Fruit fly (Drosophila melanogaster) whole organism, embryonic: ENCODE results near the gene Vm26Ab.

Experiments
- B-H2 ChIP-seq: fragments of 200-800 bp; sonication (Bioruptor generic); optimal IDR thresholded peaks from 2 replicates; lab custom pipeline; 2018; ENCODE audit warnings: missing biosample characterization, mild to moderate bottlenecking, missing genetic modification characterization
- Blimp-1 ChIP-seq: fragments of 200-800 bp; sonication (Bioruptor generic); optimal IDR thresholded peaks from 3 replicates; lab custom pipeline; 2018; ENCODE audit warnings: missing biosample characterization, missing genetic modification characterization, mild to moderate bottlenecking, moderate library complexity, missing genetic modification reagents
- CG10209 ChIP-seq: fragments of 200-800 bp; sonication (Bioruptor generic); optimal IDR thresholded peaks from 3 replicates; lab custom pipeline; 2017; ENCODE audit warnings: missing biosample characterization, mild to moderate bottlenecking, missing genetic modification characterization, missing genetic modification reagents
- CG10431 ChIP-seq: fragments of 200-800 bp; sonication (Bioruptor generic); optimal IDR thresholded peaks from 3 replicates; lab custom pipeline; 2018; ENCODE audit warnings: missing biosample characterization, mild to moderate bottlenecking, missing genetic modification characterization
- CG10462 ChIP-seq: fragments of 200-800 bp; sonication (Bioruptor generic); optimal IDR thresholded peaks from 2 replicates; lab custom pipeline; 2016; ENCODE audit warnings: missing biosample characterization, missing genetic modification characterization
- CG10543 ChIP-seq: fragments of 200-800 bp; sonication (Bioruptor generic); optimal IDR thresholded peaks from 3 replicates; lab custom pipeline; 2017; ENCODE audit warnings: missing biosample characterization, mild to moderate bottlenecking, missing genetic modification characterization, moderate library complexity
- CG12104 ChIP-seq: fragments of 200-800 bp; sonication (Bioruptor generic); optimal IDR thresholded peaks from 3 replicates; lab custom pipeline; 2016; ENCODE audit warnings: missing biosample characterization, missing genetic modification characterization
- CG12236 ChIP-seq: fragments of 200-800 bp; sonication (Bioruptor generic); optimal IDR thresholded peaks from 2 replicates; lab custom pipeline; 2016; ENCODE audit warnings: missing biosample characterization, missing genetic modification characterization
- CG12942 ChIP-seq: fragments of 200-800 bp; sonication (Bioruptor generic); optimal IDR thresholded peaks from 3 replicates; lab custom pipeline; 2016; ENCODE audit warnings: missing biosample characterization, missing genetic modification characterization
- CG14014 ChIP-seq: fragments of 200-800 bp; sonication (Bioruptor generic); IDR thresholded peaks from 2 replicates; pipeline ENCODE4 v1.3.6; 2022; ENCODE audit warnings: missing biosample characterization, missing genetic modification characterization
- CG16813 ChIP-seq: fragments of 200-800 bp; sonication (Bioruptor generic); IDR thresholded peaks from 3 replicates; pipeline ENCODE4 v1.3.6; 2022; ENCODE audit warnings: missing biosample characterization, missing genetic modification characterization; ENCODE audit not compliant: partially characterized antibody
- CG17186 ChIP-seq: fragments of 200-800 bp; sonication (Bioruptor generic); optimal IDR thresholded peaks from 3 replicates; lab custom pipeline; 2017; ENCODE audit warnings: missing biosample characterization, missing genetic modification reagents, missing genetic modification characterization
- CG17829 ChIP-seq: fragments of 200-800 bp; optimal IDR thresholded peaks from 2 replicates; lab custom pipeline; 2019; ENCODE audit warnings: missing biosample characterization, mild to moderate bottlenecking, missing genetic modification characterization, moderate library complexity
- CG2129 ChIP-seq: fragments of 200-800 bp; sonication (Bioruptor generic); IDR thresholded peaks from 2 replicates; pipeline ENCODE4 v1.3.6; 2022; ENCODE audit warnings: missing biosample characterization, missing genetic modification characterization; ENCODE audit not compliant: partially characterized antibody
- CG31224 ChIP-seq: fragments of 200-800 bp; sonication (Bioruptor generic); IDR thresholded peaks from 2 replicates; pipeline ENCODE4 v1.3.6; 2022; ENCODE audit warnings: missing biosample characterization, missing genetic modification characterization
- CG31441 ChIP-seq: fragments of 200-800 bp; sonication (Bioruptor generic); IDR thresholded peaks from 2 replicates; pipeline ENCODE4 v1.3.6; 2022; ENCODE audit warnings: missing biosample characterization, missing genetic modification characterization
- CG32532 ChIP-seq: fragments of 200-800 bp; sonication (Bioruptor generic); IDR thresholded peaks from 2 replicates; pipeline ENCODE4 v1.3.6; 2022; ENCODE audit warnings: missing biosample characterization, missing genetic modification characterization
- CG32767 ChIP-seq: fragments of 200-800 bp; sonication (Bioruptor generic); IDR thresholded peaks from 2 replicates; pipeline ENCODE4 v1.3.6; 2022; ENCODE audit warnings: missing biosample characterization, missing genetic modification characterization
- CG4404 ChIP-seq: fragments of 200-800 bp; sonication (Bioruptor generic); IDR thresholded peaks from 2 replicates; pipeline ENCODE4 v1.3.6; 2022; ENCODE audit warnings: missing biosample characterization, missing genetic modification characterization
- CG4617 ChIP-seq: fragments of 200-800 bp; sonication (Bioruptor generic); optimal IDR thresholded peaks from 3 replicates; lab custom pipeline; 2016; ENCODE audit warnings: missing biosample characterization, missing genetic modification characterization, borderline replicate concordance
- CG6654 ChIP-seq: fragments of 200-800 bp; sonication (Bioruptor generic); optimal IDR thresholded peaks from 2 replicates; lab custom pipeline; 2017; ENCODE audit warnings: missing biosample characterization, mild to moderate bottlenecking, missing genetic modification characterization
- CG6791 ChIP-seq: fragments of 200-800 bp; sonication (Bioruptor generic); IDR thresholded peaks from 3 replicates; pipeline ENCODE4 v1.3.6; 2022; ENCODE audit warnings: missing biosample characterization, missing genetic modification characterization; ENCODE audit not compliant: partially characterized antibody
- CG9437 ChIP-seq: fragments of 200-800 bp; sonication (Bioruptor generic); optimal IDR thresholded peaks from 2 replicates; lab custom pipeline; 2018; ENCODE audit warnings: missing biosample characterization, mild to moderate bottlenecking, missing genetic modification characterization
- CkIIα-i1 ChIP-seq: fragments of 200-800 bp; sonication (Bioruptor generic); IDR thresholded peaks from 2 replicates; pipeline ENCODE4 v1.3.6; 2022; ENCODE audit warnings: missing biosample characterization, missing genetic modification characterization
- Dek ChIP-seq: fragments of 200-800 bp; sonication (Bioruptor generic); optimal IDR thresholded peaks from 3 replicates; lab custom pipeline; 2019; ENCODE audit warnings: missing biosample characterization, mild to moderate bottlenecking, missing genetic modification characterization, moderate library complexity
- Dref ChIP-seq: fragments of 200-800 bp; sonication (Bioruptor generic); IDR thresholded peaks from 2 replicates; pipeline ENCODE4 v1.3.6; 2022; ENCODE audit warnings: missing biosample characterization, missing genetic modification characterization
- Fer2 ChIP-seq: fragments of 200-800 bp; sonication (Bioruptor generic); optimal IDR thresholded peaks from 2 replicates; lab custom pipeline; 2018; ENCODE audit warnings: missing biosample characterization, mild to moderate bottlenecking, missing genetic modification characterization, moderate library complexity
- Hr39 ChIP-seq: fragments of >200 bp; optimal IDR thresholded peaks from 2 replicates; lab custom pipeline; 2017
- Hr51 ChIP-seq, 2 experiments: fragments of 200-800 bp; sonication (Bioruptor generic); optimal IDR thresholded peaks; 2 replicates in 1 of 2; 3 replicates in 1 of 2; lab custom pipeline; 2016 to 2018; ENCODE audit warnings: missing biosample characterization in 2 of 2, missing genetic modification characterization in 2 of 2, mild to moderate bottlenecking in 1 of 2, moderate library complexity in 1 of 2
- NFAT ChIP-seq: fragments of 200-800 bp; sonication (Bioruptor generic); IDR thresholded peaks from 2 replicates; pipeline ENCODE4 v1.3.6; 2022; ENCODE audit warnings: missing biosample characterization, missing genetic modification characterization
- Neu2 ChIP-seq: fragments of 200-800 bp; sonication (Bioruptor generic); optimal IDR thresholded peaks from 3 replicates; lab custom pipeline; 2016; ENCODE audit warnings: missing biosample characterization, missing genetic modification characterization, borderline replicate concordance
- Oaz ChIP-seq: fragments of 200-800 bp; sonication (Bioruptor generic); IDR thresholded peaks from 2 replicates; pipeline ENCODE4 v1.3.6; 2022; ENCODE audit warnings: missing biosample characterization, missing genetic modification characterization
- Vsx1 ChIP-seq: fragments of 200-800 bp; sonication (Bioruptor generic); optimal IDR thresholded peaks from 2 replicates; lab custom pipeline; 2017; ENCODE audit warnings: missing biosample characterization, mild to moderate bottlenecking, missing genetic modification characterization, missing genetic modification reagents
- bcd ChIP-seq: fragments of 200-800 bp; sonication (Bioruptor generic); optimal IDR thresholded peaks from 2 replicates; lab custom pipeline; 2017; ENCODE audit warnings: missing biosample characterization, mild to moderate bottlenecking, missing genetic modification characterization
- croc ChIP-seq: fragments of 200-800 bp; sonication (Bioruptor generic); conservative IDR thresholded peaks from 3 replicates; pipeline ENCODE4 v1.3.6; 2022; ENCODE audit warnings: missing biosample characterization, missing genetic modification characterization
- cwo ChIP-seq: fragments of 200-800 bp; sonication (Bioruptor generic); optimal IDR thresholded peaks from 3 replicates; lab custom pipeline; 2017; ENCODE audit warnings: missing biosample characterization, missing genetic modification characterization, mild to moderate bottlenecking, moderate library complexity, missing genetic modification reagents
- dmrt99B ChIP-seq: fragments of 200-800 bp; sonication (Bioruptor generic); optimal IDR thresholded peaks from 2 replicates; lab custom pipeline; 2018; ENCODE audit warnings: missing biosample characterization, mild to moderate bottlenecking, missing genetic modification characterization, moderate library complexity
- dysf ChIP-seq: fragments of 200-800 bp; sonication (Bioruptor generic); IDR thresholded peaks from 3 replicates; pipeline ENCODE4 v1.3.6; 2022; ENCODE audit warnings: missing biosample characterization, missing genetic modification characterization
- en ChIP-seq: fragments of 200-800 bp; sonication (Bioruptor generic); optimal IDR thresholded peaks from 2 replicates; lab custom pipeline; 2016; ENCODE audit warnings: missing biosample characterization, missing genetic modification characterization
- fd96Cb ChIP-seq: fragments of 200-800 bp; sonication (Bioruptor generic); optimal IDR thresholded peaks from 2 replicates; lab custom pipeline; 2018; ENCODE audit warnings: missing biosample characterization, mild to moderate bottlenecking, missing genetic modification characterization, moderate library complexity
- maf-S ChIP-seq: fragments of 200-800 bp; sonication (Bioruptor generic); optimal IDR thresholded peaks from 2 replicates; lab custom pipeline; 2016; ENCODE audit warnings: missing biosample characterization, missing genetic modification characterization
- onecut ChIP-seq: fragments of 200-800 bp; sonication (Bioruptor generic); IDR thresholded peaks from 2 replicates; pipeline ENCODE4 v1.3.6; 2022; ENCODE audit warnings: missing biosample characterization, missing genetic modification characterization
- rib ChIP-seq: fragments of 200-800 bp; sonication (Bioruptor generic); IDR thresholded peaks from 2 replicates; pipeline ENCODE4 v1.3.6; 2022; ENCODE audit warnings: missing biosample characterization, missing genetic modification characterization
- sim ChIP-seq: fragments of 200-800 bp; sonication (Bioruptor generic); IDR thresholded peaks from 2 replicates; pipeline ENCODE4 v1.3.6; 2022; ENCODE audit warnings: missing biosample characterization, missing genetic modification characterization
- stc ChIP-seq: fragments of 200-800 bp; sonication (Bioruptor generic); IDR thresholded peaks from 2 replicates; pipeline ENCODE4 v1.3.6; 2022; ENCODE audit warnings: missing biosample characterization, missing genetic modification characterization
- tio ChIP-seq: fragments of 200-800 bp; sonication (Bioruptor generic); optimal IDR thresholded peaks from 2 replicates; lab custom pipeline; 2017; ENCODE audit warnings: missing biosample characterization, missing genetic modification characterization, inconsistent platforms
- vnd ChIP-seq: fragments of 200-800 bp; sonication (Bioruptor generic); IDR thresholded peaks from 3 replicates; pipeline ENCODE4 v1.3.6; 2022; ENCODE audit warnings: missing biosample characterization, missing genetic modification characterization; ENCODE audit not compliant: partially characterized antibody
- wdn ChIP-seq: fragments of 200-800 bp; sonication (Bioruptor generic); IDR thresholded peaks from 2 replicates; pipeline ENCODE4 v1.3.6; 2022; ENCODE audit warnings: missing biosample characterization, missing genetic modification characterization

Vm26Ab gene

DNA sequence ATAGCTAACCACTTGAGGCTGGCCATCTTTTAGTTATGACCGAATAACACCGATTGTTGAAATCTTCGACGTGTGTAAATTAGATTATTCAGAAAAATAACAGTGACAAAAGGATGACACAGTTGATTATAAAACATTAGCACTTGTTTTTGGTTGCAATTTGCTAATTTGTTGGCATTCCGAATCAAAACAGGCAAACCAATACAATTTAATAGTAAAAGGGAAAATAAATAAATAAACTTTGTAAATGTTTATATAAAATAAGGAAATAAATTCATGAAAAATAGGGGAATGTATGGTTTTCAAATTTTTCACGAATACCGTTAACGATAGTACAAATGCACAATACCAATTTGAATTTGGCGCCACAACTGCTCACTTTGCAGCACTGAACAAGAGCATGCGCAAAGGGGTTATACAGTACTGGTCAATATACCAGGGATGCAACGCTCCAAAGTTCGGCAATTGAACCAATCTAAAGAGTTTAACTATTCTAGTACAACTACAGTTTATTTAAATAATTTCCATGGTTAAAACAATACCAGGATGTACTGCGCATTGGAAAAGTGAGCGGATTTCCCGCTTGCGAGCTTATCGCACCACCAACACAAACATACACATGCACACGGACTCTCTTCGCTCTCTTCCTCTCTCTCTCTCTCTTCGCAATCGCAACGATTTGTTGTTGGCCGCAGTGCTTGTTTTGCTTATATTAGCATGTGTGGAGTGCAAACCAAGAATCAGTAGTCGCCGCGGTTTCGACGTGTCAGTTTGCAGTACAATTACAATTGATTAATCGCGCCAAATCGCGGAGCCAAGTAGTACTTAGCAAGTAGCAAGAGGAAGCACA lies 13.3 kb upstream of the Vm26Ab start, which contains the start of the genes Sfp26Ad and Gpdh1 (continued):
- peak; percentile 32; the same call in 1 of the 2 replicates for TF ChIP-seq sim
- TF ChIP-seq CG17829 (tag; lab: Kevin White, UChicago): peak; percentile 73
- TF ChIP-seq vnd (GFP tag; lab: Robert Waterston, UW): no peak
- TF ChIP-seq onecut (GFP tag; lab: Robert Waterston, UW): peak; percentile 45
- peak; percentile 41 for TF ChIP-seq Neu2
- TF ChIP-seq Dek (tag; lab: Kevin White, UChicago): peak; percentile 42
- TF ChIP-seq CG10431 (GFP tag; lab: Kevin White, UChicago): no peak
- TF ChIP-seq cwo (GFP tag; lab: Kevin White, UChicago): peak; percentile 68
- peak; percentile 55 for TF ChIP-seq dmrt99B (tag; lab: Kevin White, UChicago)
- TF ChIP-seq maf-S (GFP tag; lab: Kevin White, UChicago): peak; percentile 80
- TF ChIP-seq CG10543: peak; percentile 68
- peak; percentile 46 for TF ChIP-seq stc (GFP tag; lab: Robert Waterston, UW)
- TF ChIP-seq CG16813 (GFP tag; lab: Robert Waterston, UW): 0 out of 3 replicates have a peak, but pooled peaks have one; percentile 36
- 0 out of 3 replicates have a peak, but pooled peaks have one; percentile 17 for TF ChIP-seq croc (GFP tag; lab: Robert Waterston, UW)
- peak; percentile 64 to 88 for TF ChIP-seq Hr51 (GFP tag; optimal IDR thresholded peaks at IDR 0.05; lab: Kevin White, UChicago)
- peak; percentile 71 for TF ChIP-seq CG12942 (GFP tag; lab: Kevin White, UChicago)
- TF ChIP-seq en (GFP tag; lab: Kevin White, UChicago): peak; percentile 67
- peak; percentile 43 for TF ChIP-seq Fer2
- TF ChIP-seq CG12236 (GFP tag; lab: Kevin White, UChicago): peak; percentile 35
- peak; percentile 49 for TF ChIP-seq CG10462 (GFP tag; lab: Kevin White, UChicago)
- TF ChIP-seq tio (GFP tag; lab: Kevin White, UChicago): peak; percentile 48
- TF ChIP-seq CG6654 (GFP tag; lab: Kevin White, UChicago): no peak
- TF ChIP-seq CG9437 (GFP tag; lab: Kevin White, UChicago): peak; percentile 17
- TF ChIP-seq CG4404: peak; percentile 32; the same call in 1 of the 2 replicates
- peak; percentile 74 for TF ChIP-seq CG10209
- peak; percentile 85 for TF ChIP-seq B-H2
- no peak for TF ChIP-seq CkIIα-i1 (GFP tag; lab: Robert Waterston, UW)
- TF ChIP-seq Blimp-1 (GFP tag; lab: Kevin White, UChicago): peak; percentile 65
- TF ChIP-seq CG32532 (GFP tag; lab: Robert Waterston, UW): peak; percentile 80
- TF ChIP-seq wdn (GFP tag; lab: Robert Waterston, UW): no peak
- peak; percentile 50 for TF ChIP-seq CG31441
- TF ChIP-seq bcd: peak; percentile 73
- TF ChIP-seq rib (GFP tag; lab: Robert Waterston, UW): no peak; the same call in none of the 2 replicates
- no peak for TF ChIP-seq CG31224 (GFP tag; lab: Robert Waterston, UW)
- peak; percentile 77 for TF ChIP-seq CG17186 (GFP tag; lab: Kevin White, UChicago)
- peak; percentile 89 for TF ChIP-seq NFAT (GFP tag; lab: Robert Waterston, UW)
- TF ChIP-seq CG32767 (GFP tag; lab: Robert Waterston, UW): peak; percentile 61; the same call in 1 of the 2 replicates
- TF ChIP-seq dysf: peak; percentile 67; the same call in 2 of the 3 replicates
- peak; percentile 42; the same call in 1 of the 3 replicates for TF ChIP-seq CG6791
- TF ChIP-seq CG14014 (GFP tag; lab: Robert Waterston, UW): peak; percentile 56; the same call in 1 of the 2 replicates
- TF ChIP-seq Dref (GFP tag; lab: Robert Waterston, UW): peak; percentile 48; the same call in 1 of the 2 replicates
- peak; percentile 23 for TF ChIP-seq Vsx1 (GFP tag; lab: Kevin White, UChicago)
- no peak for TF ChIP-seq CG2129
- peak; percentile 52 for TF ChIP-seq CG12104 (GFP tag; lab: Kevin White, UChicago)
- TF ChIP-seq fd96Cb (tag; lab: Kevin White, UChicago): peak; percentile 46
- TF ChIP-seq Oaz (GFP tag; lab: Robert Waterston, UW): no peak
- TF ChIP-seq CG4617 (GFP tag; lab: Kevin White, UChicago): peak; percentile 91
- no peak for TF ChIP-seq Hr39 (lab: Kevin White, UChicago)
